Worm (Caenorhabditis elegans): ENCODE measurements around the gene ugt-23.

DNA sequence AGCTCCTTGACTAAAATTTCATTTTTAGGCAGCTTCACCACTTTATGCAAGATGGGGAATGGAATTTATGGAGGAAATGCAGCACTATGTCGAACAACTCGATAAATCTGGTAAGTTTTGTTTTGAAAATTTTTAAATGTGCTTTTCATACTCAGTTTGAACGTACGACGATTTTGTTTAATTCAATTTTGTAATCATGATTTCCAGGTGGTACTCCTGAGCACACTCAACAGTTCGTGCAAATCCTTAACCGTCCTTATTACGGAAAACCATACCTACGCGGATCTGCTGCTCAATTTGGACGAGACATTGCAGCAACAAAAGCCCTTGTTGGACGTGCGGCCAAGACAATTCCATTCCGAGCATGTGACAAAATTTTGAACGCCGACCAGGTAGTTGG, 37.6 kb upstream of the ugt-23 start:
- TF ChIP-seq nhr-76 (tag; optimal IDR thresholded peaks at IDR 0.05) (no peak), aly-2 (tag; optimal IDR thresholded peaks at IDR 0.05) (no peak), tlp-1 (tag; optimal IDR thresholded peaks at IDR 0.05) (no peak), swsn-7 (tag; optimal IDR thresholded peaks at IDR 0.05) (no peak), elt-2 (tag; optimal IDR thresholded peaks at IDR 0.05) (no peak), ztf-11 (tag; optimal IDR thresholded peaks at IDR 0.05) (no peak), elt-3 (tag; optimal IDR thresholded peaks at IDR 0.05) (no peak)

Data from whole organism, L1 larva.